Worm (Caenorhabditis elegans) whole organism, late embryonic: ENCODE measurements around the gene F15B10.3.

Experiments
- F13H6.1 ChIP-seq: sonication (generic microtip); optimal IDR thresholded peaks from 2 replicates; lab custom pipeline; 2016; ENCODE audit warnings: missing genetic modification characterization, missing compliant biosample characterization
- ahr-1 ChIP-seq: sonication (generic microtip); optimal IDR thresholded peaks from 2 replicates; lab custom pipeline; 2016; ENCODE audit warnings: missing genetic modification characterization, missing compliant biosample characterization
- hlh-30 ChIP-seq: sonication (generic microtip); optimal IDR thresholded peaks from 2 replicates; lab custom pipeline; 2017; ENCODE audit warnings: antibody characterized with exemption, missing genetic modification characterization, missing compliant biosample characterization; ENCODE audit not compliant: insufficient read depth
- nfya-1 ChIP-seq: sonication (generic microtip); optimal IDR thresholded peaks from 2 replicates; lab custom pipeline; 2017; ENCODE audit warnings: missing genetic modification characterization, mild to moderate bottlenecking, missing compliant biosample characterization, antibody characterized with exemption, moderate library complexity
- syd-9 ChIP-seq: sonication (generic microtip); optimal IDR thresholded peaks from 2 replicates; lab custom pipeline; 2016; ENCODE audit warnings: mild to moderate bottlenecking, missing genetic modification characterization, moderate library complexity, missing compliant biosample characterization
- unc-42 ChIP-seq: sonication (generic microtip); optimal IDR thresholded peaks from 2 replicates; lab custom pipeline; 2016; ENCODE audit warnings: missing genotype, missing genetic modification characterization, missing compliant biosample characterization

- no peak for TF ChIP-seq F13H6.1 (tag; lab: Kevin White, UChicago)
- peak; percentile 37 for TF ChIP-seq nfya-1 (tag; lab: Kevin White, UChicago)
- TF ChIP-seq syd-9 (tag; lab: Kevin White, UChicago), result no peak
- no peak for TF ChIP-seq unc-42 (tag; lab: Kevin White, UChicago)
- no peak for TF ChIP-seq hlh-30 (tag; lab: Kevin White, UChicago)
- no peak for TF ChIP-seq ahr-1 (tag; lab: Kevin White, UChicago)
These were observed 28.1 kb upstream of the F15B10.3 start for ce11 chrIV:6574343-6574742.
